Fruit fly (Drosophila melanogaster) whole organism, embryonic: ENCODE results near the gene spd-2.

ENCODE experiments used
- B-H1 ChIP-seq: fragments of 200-800 bp; sonication (Bioruptor generic); IDR thresholded peaks from 3 replicates; pipeline ENCODE4 v1.3.6; 2022; ENCODE audit warnings: missing biosample characterization, missing genetic modification characterization
- CG12104 ChIP-seq: fragments of 200-800 bp; sonication (Bioruptor generic); optimal IDR thresholded peaks from 3 replicates; lab custom pipeline; 2016; ENCODE audit warnings: missing biosample characterization, missing genetic modification characterization
- CG12155 ChIP-seq: fragments of 200-800 bp; sonication (Bioruptor generic); optimal IDR thresholded peaks from 3 replicates; lab custom pipeline; 2016; ENCODE audit warnings: missing biosample characterization, missing genetic modification characterization
- CG12219 ChIP-seq: fragments of 200-800 bp; sonication (Bioruptor generic); optimal IDR thresholded peaks from 3 replicates; lab custom pipeline; 2018; ENCODE audit warnings: missing biosample characterization, mild to moderate bottlenecking, missing genetic modification characterization
- CG12299 ChIP-seq: fragments of 200-800 bp; sonication (Bioruptor generic); optimal IDR thresholded peaks from 2 replicates; lab custom pipeline; 2018; ENCODE audit warnings: missing biosample characterization, mild to moderate bottlenecking, missing genetic modification characterization
- CG12659 ChIP-seq: fragments of 200-800 bp; sonication (Bioruptor generic); optimal IDR thresholded peaks from 3 replicates; lab custom pipeline; 2017; ENCODE audit warnings: mild to moderate bottlenecking, missing biosample characterization, missing genetic modification reagents, missing genetic modification characterization
- CG14014 ChIP-seq: fragments of 200-800 bp; sonication (Bioruptor generic); IDR thresholded peaks from 2 replicates; pipeline ENCODE4 v1.3.6; 2022; ENCODE audit warnings: missing biosample characterization, missing genetic modification characterization
- CG15601 ChIP-seq: fragments of 200-800 bp; sonication (Bioruptor generic); optimal IDR thresholded peaks from 3 replicates; lab custom pipeline; 2019; ENCODE audit warnings: missing biosample characterization, mild to moderate bottlenecking, missing genetic modification characterization, moderate library complexity
- CG17829 ChIP-seq: fragments of 200-800 bp; optimal IDR thresholded peaks from 2 replicates; lab custom pipeline; 2019; ENCODE audit warnings: missing biosample characterization, mild to moderate bottlenecking, missing genetic modification characterization, moderate library complexity
- CG18599 ChIP-seq: fragments of 200-800 bp; sonication (Bioruptor generic); optimal IDR thresholded peaks from 3 replicates; lab custom pipeline; 2017; ENCODE audit warnings: missing biosample characterization, missing genetic modification characterization, mild to moderate bottlenecking, moderate library complexity, missing genetic modification reagents
- CG2202 ChIP-seq: fragments of 200-800 bp; sonication (Bioruptor generic); optimal IDR thresholded peaks from 2 replicates; lab custom pipeline; 2018; ENCODE audit warnings: missing biosample characterization, mild to moderate bottlenecking, missing genetic modification characterization
- CG4328 ChIP-seq: fragments of 200-800 bp; sonication (Bioruptor generic); optimal IDR thresholded peaks from 3 replicates; lab custom pipeline; 2017; ENCODE audit warnings: missing biosample characterization, missing genetic modification reagents, missing genetic modification characterization
- CG43689 ChIP-seq: fragments of 200-800 bp; sonication (Bioruptor generic); IDR thresholded peaks from 2 replicates; pipeline ENCODE4 v1.3.6; 2022; ENCODE audit warnings: missing biosample characterization, missing genetic modification characterization
- CG4820 ChIP-seq: fragments of 200-800 bp; sonication (Bioruptor generic); optimal IDR thresholded peaks from 3 replicates; lab custom pipeline; 2016; ENCODE audit warnings: missing biosample characterization, missing genetic modification characterization
- CG7839 ChIP-seq: fragments of 200-800 bp; sonication (Bioruptor generic); optimal IDR thresholded peaks from 3 replicates; lab custom pipeline; 2018; ENCODE audit warnings: missing biosample characterization, mild to moderate bottlenecking, missing genetic modification characterization, moderate library complexity
- CG8290 ChIP-seq, 3 experiments: fragments of 200-800 bp; sonication (Bioruptor generic); optimal IDR thresholded peaks; 2 replicates each; lab custom pipeline; 2016 to 2019; ENCODE audit warnings: missing biosample characterization in 3 of 3, missing genetic modification characterization in 3 of 3, mild to moderate bottlenecking in 2 of 3, moderate library complexity in 1 of 3
- CG9215 ChIP-seq: fragments of 200-800 bp; sonication (Bioruptor generic); IDR thresholded peaks from 2 replicates; pipeline ENCODE4 v1.3.6; 2022; ENCODE audit warnings: missing biosample characterization, missing genetic modification characterization
- CG9932 ChIP-seq: fragments of 200-800 bp; sonication (Bioruptor generic); IDR thresholded peaks from 2 replicates; pipeline ENCODE4 v1.3.6; 2022; ENCODE audit warnings: missing biosample characterization, missing genetic modification characterization
- Chrac-16 ChIP-seq: fragments of 200-800 bp; sonication (Bioruptor generic); optimal IDR thresholded peaks from 3 replicates; lab custom pipeline; 2016; ENCODE audit warnings: missing biosample characterization, missing genetic modification characterization
- D19B ChIP-seq: fragments of 200-800 bp; sonication (Bioruptor generic); optimal IDR thresholded peaks from 2 replicates; lab custom pipeline; 2017; ENCODE audit warnings: missing biosample characterization, mild to moderate bottlenecking, missing genetic modification characterization
- Drgx ChIP-seq: fragments of 200-800 bp; sonication (Bioruptor generic); IDR thresholded peaks from 2 replicates; pipeline ENCODE4 v1.3.6; 2022; ENCODE audit warnings: missing biosample characterization, missing genetic modification characterization
- E2f1 ChIP-seq: fragments of 200-800 bp; sonication (Bioruptor generic); IDR thresholded peaks from 2 replicates; pipeline ENCODE4 v1.3.6; 2022; ENCODE audit warnings: missing biosample characterization, missing genetic modification characterization
- Fer1 ChIP-seq: fragments of 200-800 bp; sonication (Bioruptor generic); optimal IDR thresholded peaks from 2 replicates; lab custom pipeline; 2017; ENCODE audit warnings: missing biosample characterization, mild to moderate bottlenecking, missing genetic modification characterization
- GATAe ChIP-seq: fragments of 200-800 bp; sonication (Bioruptor generic); conservative IDR thresholded peaks from 2 replicates; pipeline ENCODE4 v1.3.6; 2022; ENCODE audit warnings: missing biosample characterization, missing genetic modification characterization
- Gug ChIP-seq: fragments of 200-800 bp; sonication (Bioruptor generic); IDR thresholded peaks from 4 replicates; pipeline ENCODE4 v1.3.6; 2022; ENCODE audit warnings: missing biosample characterization, missing genetic modification characterization
- HLHmδ ChIP-seq: fragments of 200-800 bp; sonication (Bioruptor generic); optimal IDR thresholded peaks from 2 replicates; lab custom pipeline; 2018; ENCODE audit warnings: missing biosample characterization, mild to moderate bottlenecking, missing genetic modification characterization, moderate library complexity
- Hr51 ChIP-seq, 2 experiments: fragments of 200-800 bp; sonication (Bioruptor generic); optimal IDR thresholded peaks; 2 replicates in 1 of 2; 3 replicates in 1 of 2; lab custom pipeline; 2016 to 2018; ENCODE audit warnings: missing biosample characterization in 2 of 2, missing genetic modification characterization in 2 of 2, mild to moderate bottlenecking in 1 of 2, moderate library complexity in 1 of 2
- MBD-R2 ChIP-seq: fragments of 200-800 bp; sonication (Bioruptor generic); IDR thresholded peaks from 2 replicates; pipeline ENCODE4 v1.3.6; 2022; ENCODE audit warnings: missing biosample characterization, missing genetic modification characterization
- Nf-YB ChIP-seq: fragments of 200-800 bp; sonication (Bioruptor generic); optimal IDR thresholded peaks from 3 replicates; lab custom pipeline; 2019; ENCODE audit warnings: missing biosample characterization, mild to moderate bottlenecking, missing genetic modification characterization, moderate library complexity
- NfI ChIP-seq: fragments of 200-800 bp; sonication (Bioruptor generic); optimal IDR thresholded peaks from 3 replicates; lab custom pipeline; 2018; ENCODE audit warnings: missing biosample characterization, mild to moderate bottlenecking, missing genetic modification characterization, moderate library complexity
- Optix ChIP-seq: fragments of 200-800 bp; sonication (Bioruptor generic); IDR thresholded peaks from 3 replicates; pipeline ENCODE4 v1.3.6; 2022; ENCODE audit warnings: missing biosample characterization, missing genetic modification characterization
- Xbp1 ChIP-seq: fragments of 200-800 bp; sonication (Bioruptor generic); optimal IDR thresholded peaks from 3 replicates; lab custom pipeline; 2016; ENCODE audit warnings: missing biosample characterization, mild to moderate bottlenecking, missing genetic modification characterization
- YL-1 ChIP-seq: fragments of 200-800 bp; sonication (Bioruptor generic); optimal IDR thresholded peaks from 3 replicates; lab custom pipeline; 2017; ENCODE audit warnings: missing biosample characterization, mild to moderate bottlenecking, missing genetic modification characterization
- ap ChIP-seq: fragments of 200-800 bp; sonication (Bioruptor generic); IDR thresholded peaks from 2 replicates; pipeline ENCODE4 v1.3.6; 2022; ENCODE audit warnings: missing biosample characterization, missing genetic modification characterization
- ara ChIP-seq: fragments of 200-800 bp; sonication (Bioruptor generic); IDR thresholded peaks from 2 replicates; pipeline ENCODE4 v1.3.6; 2022; ENCODE audit warnings: missing biosample characterization, missing genetic modification characterization
- dimm ChIP-seq: fragments of 200-800 bp; sonication (Bioruptor generic); IDR thresholded peaks from 2 replicates; pipeline ENCODE4 v1.3.6; 2022; ENCODE audit warnings: missing biosample characterization, missing genetic modification characterization
- eve ChIP-seq, 2 experiments: fragments of >200 bp; optimal IDR thresholded peaks; 2 replicates each; lab custom pipeline; 2017; ENCODE audit warnings: missing biosample characterization in 2 of 2, missing genetic modification characterization in 2 of 2
- eyg ChIP-seq: fragments of 200-800 bp; sonication (Bioruptor generic); optimal IDR thresholded peaks from 3 replicates; lab custom pipeline; 2016; ENCODE audit warnings: missing biosample characterization, missing genetic modification characterization
- fd64A ChIP-seq: fragments of 200-800 bp; sonication (Bioruptor generic); optimal IDR thresholded peaks from 3 replicates; lab custom pipeline; 2018; ENCODE audit warnings: missing biosample characterization, mild to moderate bottlenecking, missing genetic modification characterization
- gsb ChIP-seq: fragments of 200-800 bp; sonication (Bioruptor generic); IDR thresholded peaks from 2 replicates; pipeline ENCODE4 v1.3.6; 2022; ENCODE audit warnings: missing biosample characterization, missing genetic modification characterization
- ham ChIP-seq: fragments of 200-800 bp; sonication (Bioruptor generic); IDR thresholded peaks from 2 replicates; pipeline ENCODE4 v1.3.6; 2022; ENCODE audit warnings: missing biosample characterization, missing genetic modification characterization
- her ChIP-seq: fragments of 200-800 bp; sonication (Bioruptor generic); optimal IDR thresholded peaks from 2 replicates; lab custom pipeline; 2016; ENCODE audit warnings: missing biosample characterization, missing genetic modification characterization
- kni ChIP-seq: fragments of 200-800 bp; sonication (Bioruptor generic); optimal IDR thresholded peaks from 3 replicates; lab custom pipeline; 2017; ENCODE audit warnings: mild to moderate bottlenecking, missing biosample characterization, missing genetic modification reagents, missing genetic modification characterization
- odd ChIP-seq: fragments of 200-800 bp; sonication (Bioruptor generic); optimal IDR thresholded peaks from 2 replicates; lab custom pipeline; 2017; ENCODE audit warnings: missing biosample characterization, mild to moderate bottlenecking, missing genetic modification characterization
- row ChIP-seq: fragments of 200-800 bp; sonication (Bioruptor generic); IDR thresholded peaks from 3 replicates; pipeline ENCODE4 v1.3.6; 2022; ENCODE audit warnings: missing biosample characterization, missing genetic modification characterization
- sc ChIP-seq, 3 experiments: fragments of >200 bp in 2 of 3; fragments of 200-800 bp in 1 of 3; sonication (Bioruptor generic) in 1 of 3; optimal IDR thresholded peaks; 2 replicates in 2 of 3; 3 replicates in 1 of 3; lab custom pipeline; 2017; ENCODE audit warnings: mild to moderate bottlenecking in 1 of 3, missing biosample characterization in 1 of 3, missing genetic modification characterization in 1 of 3, missing genetic modification reagents in 1 of 3
- sim ChIP-seq: fragments of 200-800 bp; sonication (Bioruptor generic); IDR thresholded peaks from 2 replicates; pipeline ENCODE4 v1.3.6; 2022; ENCODE audit warnings: missing biosample characterization, missing genetic modification characterization
- trem ChIP-seq: fragments of 200-800 bp; optimal IDR thresholded peaks from 3 replicates; lab custom pipeline; 2019; ENCODE audit warnings: missing biosample characterization, mild to moderate bottlenecking, missing genetic modification characterization, moderate library complexity
- unpg ChIP-seq: fragments of 200-800 bp; sonication (Bioruptor generic); optimal IDR thresholded peaks from 3 replicates; lab custom pipeline; 2018; ENCODE audit warnings: missing biosample characterization, mild to moderate bottlenecking, missing genetic modification characterization, moderate library complexity
- wek ChIP-seq: fragments of 200-800 bp; sonication (Bioruptor generic); optimal IDR thresholded peaks from 3 replicates; lab custom pipeline; 2018; ENCODE audit warnings: missing biosample characterization, mild to moderate bottlenecking, missing genetic modification characterization, moderate library complexity

spd-2 gene

dm6 chr3L:16567495-16567894, 27.3 kb downstream of the spd-2 start (continued):
- TF ChIP-seq Chrac-16 = peak; percentile 49
- peak; percentile 73 for TF ChIP-seq CG15601 (tag; lab: Kevin White, UChicago)
- TF ChIP-seq fd64A = peak; percentile 77
- TF ChIP-seq Fer1 (GFP tag; lab: Kevin White, UChicago) = peak; percentile 38
- TF ChIP-seq CG17829 (tag; lab: Kevin White, UChicago) = peak; percentile 72
- no peak for TF ChIP-seq gsb (GFP tag; lab: Robert Waterston, UW)
- peak; percentile 48 for TF ChIP-seq odd (GFP tag; lab: Kevin White, UChicago)
- peak; percentile 33 for TF ChIP-seq CG12659 (GFP tag; lab: Kevin White, UChicago)
- TF ChIP-seq wek (GFP tag; lab: Kevin White, UChicago) = no peak
- peak; percentile 35 for TF ChIP-seq CG18599 (GFP tag; lab: Kevin White, UChicago)
- peak; percentile 12; the same call in 1 of the 3 replicates for TF ChIP-seq B-H1
- TF ChIP-seq ap (GFP tag; lab: Robert Waterston, UW) = 0 out of 2 replicates have a peak, but pooled peaks have one; percentile 22
- peak; percentile 72 for TF ChIP-seq row (GFP tag; lab: Robert Waterston, UW)
- TF ChIP-seq CG4820 = peak; percentile 48
- no peak for TF ChIP-seq eyg (GFP tag; lab: Kevin White, UChicago)
- no peak for TF ChIP-seq dimm (GFP tag; lab: Robert Waterston, UW)
- TF ChIP-seq CG9932 (GFP tag; lab: Robert Waterston, UW) = no peak
- no peak for TF ChIP-seq D19B (GFP tag; lab: Kevin White, UChicago)
- no peak for TF ChIP-seq Gug (GFP tag; lab: Robert Waterston, UW)
- 0 out of 2 replicates have a peak, but pooled peaks have one; percentile 39 for TF ChIP-seq CG14014 (GFP tag; lab: Robert Waterston, UW)
- peak; percentile 8 for TF ChIP-seq CG8290 (GFP tag; optimal IDR thresholded peaks at IDR 0.05; lab: Kevin White, UChicago)
- no peak for TF ChIP-seq CG8290 (tag; optimal IDR thresholded peaks at IDR 0.05; lab: Kevin White, UChicago)
- peak; percentile 37 for TF ChIP-seq Nf-YB (GFP tag; lab: Kevin White, UChicago)
- no peak for TF ChIP-seq sc (optimal IDR thresholded peaks at IDR 0.05; lab: Kevin White, UChicago)
- peak; percentile 48 for TF ChIP-seq sc (GFP tag; optimal IDR thresholded peaks at IDR 0.05; lab: Kevin White, UChicago)
- no peak for TF ChIP-seq CG43689
- TF ChIP-seq GATAe (GFP tag; lab: Robert Waterston, UW) = no peak
- TF ChIP-seq CG7839 (tag; lab: Kevin White, UChicago) = peak; percentile 73
- TF ChIP-seq her (GFP tag; lab: Kevin White, UChicago) = no peak
- TF ChIP-seq Hr51 (GFP tag; optimal IDR thresholded peaks at IDR 0.05; lab: Kevin White, UChicago) = peak in 1 of 2 experiments; percentile 79
- TF ChIP-seq Xbp1 (GFP tag; lab: Kevin White, UChicago) = peak; percentile 70
- TF ChIP-seq trem (tag; lab: Kevin White, UChicago) = peak; percentile 61
- TF ChIP-seq CG12155 = no peak
- no peak for TF ChIP-seq HLHmδ
- TF ChIP-seq eve (GFP tag; optimal IDR thresholded peaks at IDR 0.05; lab: Kevin White, UChicago) = peak in 1 of 2 experiments; percentile 76
- TF ChIP-seq CG12299 (tag; lab: Kevin White, UChicago) = peak; percentile 60
- no peak for TF ChIP-seq kni (GFP tag; lab: Kevin White, UChicago)
- TF ChIP-seq NfI (GFP tag; lab: Kevin White, UChicago) = peak; percentile 36
- TF ChIP-seq CG2202 (tag; lab: Kevin White, UChicago) = peak; percentile 63
- TF ChIP-seq sim = no peak
- TF ChIP-seq CG12219 (GFP tag; lab: Kevin White, UChicago) = peak; percentile 65
- TF ChIP-seq E2f1 (GFP tag; lab: Robert Waterston, UW) = peak; percentile 50
- TF ChIP-seq ara (GFP tag; lab: Robert Waterston, UW) = peak; percentile 57; the same call in 1 of the 2 replicates
- peak; percentile 8 for TF ChIP-seq YL-1 (GFP tag; lab: Kevin White, UChicago)
- no peak for TF ChIP-seq CG9215
- no peak for TF ChIP-seq Drgx (GFP tag; lab: Robert Waterston, UW)
- no peak for TF ChIP-seq ham (GFP tag; lab: Robert Waterston, UW)
- TF ChIP-seq unpg (GFP tag; lab: Kevin White, UChicago) = peak; percentile 77
- peak; percentile 9 for TF ChIP-seq CG12104 (GFP tag; lab: Kevin White, UChicago)
- no peak for TF ChIP-seq MBD-R2 (GFP tag; lab: Robert Waterston, UW)
- TF ChIP-seq CG4328 (GFP tag; lab: Kevin White, UChicago) = peak; percentile 56
- TF ChIP-seq Optix (GFP tag; lab: Robert Waterston, UW) = no peak
